2 fruit fly cellular contexts compared by ENCODE assay signal in the genomic region with DNA sequence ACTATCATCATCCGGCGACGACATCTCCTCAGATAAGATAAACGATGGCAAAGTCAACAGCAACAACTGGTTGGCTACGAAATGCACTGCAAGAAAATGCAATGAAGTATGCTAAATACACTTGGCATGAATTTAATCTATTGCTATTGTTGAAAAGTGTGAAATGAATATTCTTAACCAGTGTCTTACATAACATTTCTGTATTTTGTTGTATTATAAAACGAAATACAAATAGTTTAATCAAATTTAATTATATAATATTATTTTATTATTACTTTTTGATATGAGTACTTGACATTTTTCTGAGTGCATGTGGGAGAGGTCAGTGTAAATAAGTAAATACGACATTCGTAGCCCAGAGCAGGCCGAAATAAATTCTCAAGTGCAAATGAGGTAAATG.
A peak's percentile ranks its signal among the peaks of the same experiment; 100 is the strongest.
TF ChIP-seq lines count a peak whose summit lies in the region.

No protein-coding gene starts in this region.

TF ChIP-seq in whole organism, embryonic, 481 proteins besides CTCF, POLR2A, EP300 and RAD21 (continued from another document and continues in another):
- no peak for TF ChIP-seq D (optimal IDR thresholded peaks at IDR 0.05; lab: Kevin White, UChicago)
- peak; percentile 33 for TF ChIP-seq D (GFP tag; optimal IDR thresholded peaks at IDR 0.05; lab: Kevin White, UChicago)
- TF ChIP-seq tup (GFP tag; optimal IDR thresholded peaks at IDR 0.05; lab: Kevin White, UChicago), result no peak
- TF ChIP-seq CG1233 (GFP tag; optimal IDR thresholded peaks at IDR 0.05; lab: Kevin White, UChicago), result peak; percentile 51
- peak; percentile 23 for TF ChIP-seq CG11723 (GFP tag; optimal IDR thresholded peaks at IDR 0.05; lab: Kevin White, UChicago)
- TF ChIP-seq Atf-2 (GFP tag; optimal IDR thresholded peaks at IDR 0.05; lab: Kevin White, UChicago), result no peak
- peak; percentile 58 for TF ChIP-seq CG10979 (tag; optimal IDR thresholded peaks at IDR 0.05; lab: Kevin White, UChicago)
- TF ChIP-seq CG14710 (tag; optimal IDR thresholded peaks at IDR 0.05; lab: Kevin White, UChicago), result peak; percentile 63
- no peak for TF ChIP-seq CG31224 (GFP tag; IDR thresholded peaks at IDR 0.05; lab: Robert Waterston, UW)
- no peak for TF ChIP-seq ewg (GFP tag; optimal IDR thresholded peaks at IDR 0.05; lab: Kevin White, UChicago)
- no peak for TF ChIP-seq repo (GFP tag; optimal IDR thresholded peaks at IDR 0.05; lab: Kevin White, UChicago)
- TF ChIP-seq CG18764 (GFP tag; optimal IDR thresholded peaks at IDR 0.05; lab: Kevin White, UChicago), result no peak
- TF ChIP-seq Pdp1 (GFP tag; optimal IDR thresholded peaks at IDR 0.05; lab: Kevin White, UChicago), result peak in 1 of 2 experiments; percentile 32
- TF ChIP-seq CG15696 (tag; optimal IDR thresholded peaks at IDR 0.05; lab: Kevin White, UChicago), result peak; percentile 62
- TF ChIP-seq Scr (GFP tag; IDR thresholded peaks at IDR 0.05; lab: Robert Waterston, UW; ENCODE audit: partially characterized antibody), result no peak
- TF ChIP-seq NC2β (GFP tag; optimal IDR thresholded peaks at IDR 0.05; lab: Kevin White, UChicago), result no peak
- TF ChIP-seq CG18619 (GFP tag; optimal IDR thresholded peaks at IDR 0.05; lab: Kevin White, UChicago), result peak; percentile 8
- no peak for TF ChIP-seq CG3407 (GFP tag; optimal IDR thresholded peaks at IDR 0.05; lab: Kevin White, UChicago)
- no peak for TF ChIP-seq CG1792 (GFP tag; optimal IDR thresholded peaks at IDR 0.05; lab: Kevin White, UChicago)
- TF ChIP-seq tll (GFP tag; optimal IDR thresholded peaks at IDR 0.05; lab: Kevin White, UChicago), result peak in 1 of 2 experiments; percentile 42
- TF ChIP-seq mam (GFP tag; optimal IDR thresholded peaks at IDR 0.05; lab: Kevin White, UChicago), result no peak
- peak; percentile 16 for TF ChIP-seq CG5180 (GFP tag; optimal IDR thresholded peaks at IDR 0.05; lab: Kevin White, UChicago)
- TF ChIP-seq Sox100B (GFP tag; optimal IDR thresholded peaks at IDR 0.05; lab: Kevin White, UChicago), result peak; percentile 71
- no peak for TF ChIP-seq NC2α (GFP tag; optimal IDR thresholded peaks at IDR 0.05; lab: Kevin White, UChicago)
- peak; percentile 12 for TF ChIP-seq CG8359 (GFP tag; optimal IDR thresholded peaks at IDR 0.05; lab: Kevin White, UChicago; ENCODE audit: borderline replicate concordance)
- TF ChIP-seq z (GFP tag; IDR thresholded peaks at IDR 0.05; lab: Robert Waterston, UW), result no peak
- no peak for TF ChIP-seq CG14667 (GFP tag; IDR thresholded peaks at IDR 0.05; lab: Robert Waterston, UW)
- no peak for TF ChIP-seq Atf6 (GFP tag; IDR thresholded peaks at IDR 0.05; lab: Robert Waterston, UW)
- TF ChIP-seq CG15269 (tag; optimal IDR thresholded peaks at IDR 0.05; lab: Kevin White, UChicago), result peak; percentile 28
- TF ChIP-seq tio (GFP tag; optimal IDR thresholded peaks at IDR 0.05; lab: Kevin White, UChicago), result peak; percentile 8
- no peak for TF ChIP-seq hbn (GFP tag; IDR thresholded peaks at IDR 0.05; lab: Robert Waterston, UW; ENCODE audit: partially characterized antibody)
- peak; percentile 43 for TF ChIP-seq CG17385 (GFP tag; optimal IDR thresholded peaks at IDR 0.05; lab: Kevin White, UChicago)
- TF ChIP-seq seq (GFP tag; IDR thresholded peaks at IDR 0.05; lab: Robert Waterston, UW), result no peak
- no peak for TF ChIP-seq nerfin-2 (GFP tag; IDR thresholded peaks at IDR 0.05; lab: Robert Waterston, UW; ENCODE audit: partially characterized antibody)
- peak in 1 of 2 experiments; percentile 13 for TF ChIP-seq Hr78 (GFP tag; optimal IDR thresholded peaks at IDR 0.05; lab: Kevin White, UChicago)
- no peak for TF ChIP-seq CG11695 (GFP tag; IDR thresholded peaks at IDR 0.05; lab: Robert Waterston, UW)
- peak; percentile 23 for TF ChIP-seq Spps (tag; optimal IDR thresholded peaks at IDR 0.05; lab: Kevin White, UChicago)
- peak; percentile 34 for TF ChIP-seq CG6254 (GFP tag; optimal IDR thresholded peaks at IDR 0.05; lab: Kevin White, UChicago)
- no peak for TF ChIP-seq CG2129 (GFP tag; IDR thresholded peaks at IDR 0.05; lab: Robert Waterston, UW; ENCODE audit: partially characterized antibody)
- TF ChIP-seq gcm (GFP tag; optimal IDR thresholded peaks at IDR 0.05; lab: Kevin White, UChicago), result peak; percentile 20
- peak; percentile 41 for TF ChIP-seq fd96Cb (tag; optimal IDR thresholded peaks at IDR 0.05; lab: Kevin White, UChicago)
- TF ChIP-seq CG12744 (GFP tag; optimal IDR thresholded peaks at IDR 0.05; lab: Kevin White, UChicago), result no peak
- TF ChIP-seq Max (GFP tag; optimal IDR thresholded peaks at IDR 0.05; lab: Kevin White, UChicago), result no peak
- no peak for TF ChIP-seq gfzf (GFP tag; optimal IDR thresholded peaks at IDR 0.05; lab: Kevin White, UChicago)
- peak; percentile 42 for TF ChIP-seq CG8388 (GFP tag; optimal IDR thresholded peaks at IDR 0.05; lab: Kevin White, UChicago)
- TF ChIP-seq zf30C (GFP tag; optimal IDR thresholded peaks at IDR 0.05; lab: Kevin White, UChicago), result peak; percentile 68
- TF ChIP-seq CG15601 (tag; optimal IDR thresholded peaks at IDR 0.05; lab: Kevin White, UChicago), result peak; percentile 56
- no peak for TF ChIP-seq CG15514 (GFP tag; optimal IDR thresholded peaks at IDR 0.05; lab: Kevin White, UChicago)
- TF ChIP-seq Elba2 (GFP tag; optimal IDR thresholded peaks at IDR 0.05; lab: Kevin White, UChicago), result no peak
- peak; percentile 66 for TF ChIP-seq Drgx (GFP tag; IDR thresholded peaks at IDR 0.05; lab: Robert Waterston, UW)
- TF ChIP-seq CG9876 (GFP tag; optimal IDR thresholded peaks at IDR 0.05; lab: Kevin White, UChicago), result no peak
- TF ChIP-seq zen (tag; optimal IDR thresholded peaks at IDR 0.05; lab: Kevin White, UChicago), result peak; percentile 46
- no peak for TF ChIP-seq H2.0 (GFP tag; IDR thresholded peaks at IDR 0.05; lab: Robert Waterston, UW)
- no peak for TF ChIP-seq odd (GFP tag; optimal IDR thresholded peaks at IDR 0.05; lab: Kevin White, UChicago)
- no peak for TF ChIP-seq Dip2 (GFP tag; IDR thresholded peaks at IDR 0.05; lab: Robert Waterston, UW)
- TF ChIP-seq CG31441 (GFP tag; IDR thresholded peaks at IDR 0.05; lab: Robert Waterston, UW), result peak; percentile 50; the same call in 1 of the 2 replicates
- TF ChIP-seq CG12391 (tag; optimal IDR thresholded peaks at IDR 0.05; lab: Kevin White, UChicago), result peak; percentile 53
- no peak for TF ChIP-seq CG18011 (GFP tag; optimal IDR thresholded peaks at IDR 0.05; lab: Kevin White, UChicago)
- TF ChIP-seq lola (GFP tag; optimal IDR thresholded peaks at IDR 0.05; lab: Kevin White, UChicago), result peak in 1 of 3 experiments; percentile 43
- no peak for TF ChIP-seq Atf3 (GFP tag; optimal IDR thresholded peaks at IDR 0.05; lab: Kevin White, UChicago)
- TF ChIP-seq Bdp1 (GFP tag; optimal IDR thresholded peaks at IDR 0.05; lab: Kevin White, UChicago), result no peak
- 0 out of 2 replicates have a peak, but pooled peaks have one; percentile 26 for TF ChIP-seq vvl (GFP tag; IDR thresholded peaks at IDR 0.05; lab: Robert Waterston, UW)
- TF ChIP-seq Neu2 (GFP tag; optimal IDR thresholded peaks at IDR 0.05; lab: Kevin White, UChicago; ENCODE audit: borderline replicate concordance), result no peak

TF ChIP-seq in whole organism, prepupa, 60 proteins besides CTCF, POLR2A, EP300 and RAD21 (continued from another document):
- TF ChIP-seq Eip93F (GFP tag; optimal IDR thresholded peaks at IDR 0.05; lab: Kevin White, UChicago), result no peak
- peak; percentile 49 for TF ChIP-seq CG6808 (GFP tag; optimal IDR thresholded peaks at IDR 0.05; lab: Kevin White, UChicago)
- no peak for TF ChIP-seq Hr38 (GFP tag; optimal IDR thresholded peaks at IDR 0.05; lab: Kevin White, UChicago)
- peak; percentile 39 for TF ChIP-seq Hr4 (GFP tag; optimal IDR thresholded peaks at IDR 0.05; lab: Kevin White, UChicago)
- peak in 1 of 2 experiments; percentile 44 for TF ChIP-seq salr (GFP tag; optimal IDR thresholded peaks at IDR 0.05; lab: Kevin White, UChicago)
- TF ChIP-seq ss (GFP tag; optimal IDR thresholded peaks at IDR 0.05; lab: Kevin White, UChicago), result peak; percentile 52 to 68
- TF ChIP-seq CG8632 (GFP tag; optimal IDR thresholded peaks at IDR 0.05; lab: Kevin White, UChicago), result peak; percentile 60
- peak; percentile 48 for TF ChIP-seq CG3919 (GFP tag; optimal IDR thresholded peaks at IDR 0.05; lab: Kevin White, UChicago)
- no peak for TF ChIP-seq svp (GFP tag; lab: Kevin White, UChicago)
- no peak for TF ChIP-seq Sox14 (GFP tag; optimal IDR thresholded peaks at IDR 0.05; lab: Kevin White, UChicago)
- peak; percentile 53 for TF ChIP-seq CG6276 (GFP tag; optimal IDR thresholded peaks at IDR 0.05; lab: Kevin White, UChicago)
- TF ChIP-seq CG34406 (GFP tag; optimal IDR thresholded peaks at IDR 0.05; lab: Kevin White, UChicago), result peak; percentile 52
- TF ChIP-seq topi (GFP tag; optimal IDR thresholded peaks at IDR 0.05; lab: Kevin White, UChicago), result no peak
- TF ChIP-seq CG1621 (tag; optimal IDR thresholded peaks at IDR 0.05; lab: Kevin White, UChicago), result no peak
- peak; percentile 54 for TF ChIP-seq CG3032 (tag; optimal IDR thresholded peaks at IDR 0.05; lab: Kevin White, UChicago)
- TF ChIP-seq CG10669 (GFP tag; optimal IDR thresholded peaks at IDR 0.05; lab: Kevin White, UChicago), result peak; percentile 46
- TF ChIP-seq spab (GFP tag; optimal IDR thresholded peaks at IDR 0.05; lab: Kevin White, UChicago), result peak; percentile 36
- peak; percentile 48 for TF ChIP-seq CG10631 (GFP tag; optimal IDR thresholded peaks at IDR 0.05; lab: Kevin White, UChicago)
- no peak for TF ChIP-seq Hr39 (GFP tag; optimal IDR thresholded peaks at IDR 0.05; lab: Kevin White, UChicago)
- no peak for TF ChIP-seq esn (GFP tag; optimal IDR thresholded peaks at IDR 0.05; lab: Kevin White, UChicago)
- TF ChIP-seq Lpt (GFP tag; optimal IDR thresholded peaks at IDR 0.05; lab: Kevin White, UChicago), result peak; percentile 39
- no peak for TF ChIP-seq CG31627 (GFP tag; optimal IDR thresholded peaks at IDR 0.05; lab: Kevin White, UChicago)
- TF ChIP-seq Gug (GFP tag; IDR thresholded peaks at IDR 0.05; lab: Robert Waterston, UW), result peak; percentile 62
- no peak for TF ChIP-seq dac (GFP tag; optimal IDR thresholded peaks at IDR 0.05; lab: Kevin White, UChicago)
- peak; percentile 79 for TF ChIP-seq CG8119 (GFP tag; IDR thresholded peaks at IDR 0.05; lab: Robert Waterston, UW)
- TF ChIP-seq achi (GFP tag; optimal IDR thresholded peaks at IDR 0.05; lab: Kevin White, UChicago), result peak; percentile 57
- TF ChIP-seq cyc (GFP tag; optimal IDR thresholded peaks at IDR 0.05; lab: Kevin White, UChicago), result no peak
- peak; percentile 78 for TF ChIP-seq CG15336 (GFP tag; IDR thresholded peaks at IDR 0.05; lab: Robert Waterston, UW)
- peak; percentile 40 for TF ChIP-seq CG16779 (tag; optimal IDR thresholded peaks at IDR 0.05; lab: Kevin White, UChicago)
- no peak for TF ChIP-seq fd59A (GFP tag; optimal IDR thresholded peaks at IDR 0.05; lab: Kevin White, UChicago)
- TF ChIP-seq Sox15 (GFP tag; optimal IDR thresholded peaks at IDR 0.05; lab: Kevin White, UChicago), result no peak
- TF ChIP-seq Ets96B (tag; optimal IDR thresholded peaks at IDR 0.05; lab: Kevin White, UChicago), result peak; percentile 69
- peak; percentile 31; the same call in 1 of the 2 replicates for TF ChIP-seq CG11294 (GFP tag; IDR thresholded peaks at IDR 0.05; lab: Robert Waterston, UW)
- peak; percentile 5 for TF ChIP-seq CG11762 (GFP tag; optimal IDR thresholded peaks at IDR 0.05; lab: Kevin White, UChicago; ENCODE audit: insufficient read depth)
- TF ChIP-seq dsx (GFP tag; optimal IDR thresholded peaks at IDR 0.05; lab: Kevin White, UChicago; ENCODE audit: poor library complexity, severe bottlenecking), result peak; percentile 52
- TF ChIP-seq OdsH (GFP tag; optimal IDR thresholded peaks at IDR 0.05; lab: Kevin White, UChicago), result peak; percentile 60
- no peak for TF ChIP-seq Met (GFP tag; optimal IDR thresholded peaks at IDR 0.05; lab: Kevin White, UChicago)
- TF ChIP-seq Smox (GFP tag; optimal IDR thresholded peaks at IDR 0.05; lab: Kevin White, UChicago), result no peak
- peak; percentile 64; the same call in 2 of the 3 replicates for TF ChIP-seq eg (GFP tag; IDR thresholded peaks at IDR 0.05; lab: Robert Waterston, UW)
- no peak for TF ChIP-seq vri (GFP tag; optimal IDR thresholded peaks at IDR 0.05; lab: Kevin White, UChicago)
- TF ChIP-seq CG6854 (GFP tag; optimal IDR thresholded peaks at IDR 0.05; lab: Kevin White, UChicago), result no peak
